Worm (Caenorhabditis elegans) whole organism, L1 larva: ENCODE results near the gene rnp-5.

ENCODE experiments used
- mab-9 ChIP-seq: fragments of 200-800 bp; sonication (Bioruptor generic); IDR thresholded peaks from 2 replicates; pipeline ENCODE4 v1.3.6; 2022; ENCODE audit warnings: missing genetic modification reagents, missing genetic modification characterization, missing compliant biosample characterization
- nhr-237 ChIP-seq: fragments of 150-350 bp; optimal IDR thresholded peaks from 2 replicates; lab custom pipeline; 2014; ENCODE audit warnings: missing biosample characterization, missing genetic modification characterization

- TF ChIP-seq mab-9, result no peak
- no peak for TF ChIP-seq nhr-237 (tag; lab: Kevin White, UChicago)
These were observed 16.2 kb upstream of the rnp-5 start, which contains the start of gene T24C4.2 for ce11 chrIII:869869-870268.
